Worm (Caenorhabditis elegans): ENCODE data around the gene spe-41.
"Not testable (repeated sequence)": the region's sequence is repeated elsewhere in the genome, so short reads cannot be mapped to it uniquely, and the experiment has no call there.

ce11 chrIII:3454045-3454444 is 10.0 kb upstream of the spe-41 start, which contains the start of gene C34C12.1:
- not testable (repeated sequence) for TF ChIP-seq ceh-83 (GFP tag; optimal IDR thresholded peaks at IDR 0.05); snpc-4 (tag; optimal IDR thresholded peaks at IDR 0.05); mab-5 (tag; optimal IDR thresholded peaks at IDR 0.05); pha-4 (tag; optimal IDR thresholded peaks at IDR 0.05)
